Fruit fly (Drosophila melanogaster) whole organism, embryonic: ENCODE data around the gene Gcat.

Experiments used
- Atf-2 ChIP-seq: fragments of 200-800 bp; sonication (Bioruptor generic); optimal IDR thresholded peaks from 2 replicates; lab custom pipeline; 2016; ENCODE audit warnings: missing biosample characterization, missing genetic modification characterization
- B-H2 ChIP-seq: fragments of 200-800 bp; sonication (Bioruptor generic); optimal IDR thresholded peaks from 2 replicates; lab custom pipeline; 2018; ENCODE audit warnings: missing biosample characterization, mild to moderate bottlenecking, missing genetic modification characterization
- CG10366 ChIP-seq: fragments of 200-800 bp; sonication (Bioruptor generic); IDR thresholded peaks from 2 replicates; pipeline ENCODE4 v1.3.6; 2022; ENCODE audit warnings: missing biosample characterization, missing genetic modification characterization
- CG11456 ChIP-seq: fragments of 200-800 bp; sonication (Bioruptor generic); IDR thresholded peaks from 3 replicates; pipeline ENCODE4 v1.3.6; 2022; ENCODE audit warnings: missing biosample characterization, missing genetic modification characterization
- CG12155 ChIP-seq: fragments of 200-800 bp; sonication (Bioruptor generic); optimal IDR thresholded peaks from 3 replicates; lab custom pipeline; 2016; ENCODE audit warnings: missing biosample characterization, missing genetic modification characterization
- CG12942 ChIP-seq: fragments of 200-800 bp; sonication (Bioruptor generic); optimal IDR thresholded peaks from 3 replicates; lab custom pipeline; 2016; ENCODE audit warnings: missing biosample characterization, missing genetic modification characterization
- CG15011 ChIP-seq: fragments of 200-800 bp; sonication (Bioruptor generic); optimal IDR thresholded peaks from 3 replicates; lab custom pipeline; 2018; ENCODE audit warnings: missing biosample characterization, mild to moderate bottlenecking, missing genetic modification characterization
- CG16779 ChIP-seq: fragments of 200-800 bp; sonication (Bioruptor generic); IDR thresholded peaks from 2 replicates; pipeline ENCODE4 v1.3.6; 2022; ENCODE audit warnings: missing biosample characterization, missing genetic modification characterization
- CG17361 ChIP-seq: fragments of 200-800 bp; sonication (Bioruptor generic); IDR thresholded peaks from 3 replicates; pipeline ENCODE4 v1.3.6; 2022; ENCODE audit warnings: missing biosample characterization, missing genetic modification characterization
- CG17568 ChIP-seq: fragments of 200-800 bp; sonication (Bioruptor generic); optimal IDR thresholded peaks from 2 replicates; lab custom pipeline; 2018; ENCODE audit warnings: missing biosample characterization, mild to moderate bottlenecking, missing genetic modification characterization, moderate library complexity
- CG2116 ChIP-seq: fragments of 200-800 bp; sonication (Bioruptor generic); optimal IDR thresholded peaks from 3 replicates; lab custom pipeline; 2018; ENCODE audit warnings: missing biosample characterization, mild to moderate bottlenecking, missing genetic modification characterization
- CG31365 ChIP-seq: fragments of 200-800 bp; sonication (Bioruptor generic); optimal IDR thresholded peaks from 2 replicates; lab custom pipeline; 2018; ENCODE audit warnings: missing biosample characterization, mild to moderate bottlenecking, missing genetic modification characterization
- CG6175 ChIP-seq: fragments of 200-800 bp; sonication (Bioruptor generic); IDR thresholded peaks from 3 replicates; pipeline ENCODE4 v1.3.6; 2022; ENCODE audit warnings: missing biosample characterization, missing genetic modification characterization
- CG6689 ChIP-seq: fragments of 200-800 bp; sonication (Bioruptor generic); IDR thresholded peaks from 2 replicates; pipeline ENCODE4 v1.3.6; 2022; ENCODE audit warnings: missing biosample characterization, missing genetic modification characterization
- CG6791 ChIP-seq: fragments of 200-800 bp; sonication (Bioruptor generic); IDR thresholded peaks from 3 replicates; pipeline ENCODE4 v1.3.6; 2022; ENCODE audit warnings: missing biosample characterization, missing genetic modification characterization; ENCODE audit not compliant: partially characterized antibody
- CG7271 ChIP-seq: fragments of 200-800 bp; sonication (Bioruptor generic); optimal IDR thresholded peaks from 2 replicates; lab custom pipeline; 2018; ENCODE audit warnings: missing biosample characterization, mild to moderate bottlenecking, missing genetic modification characterization, moderate library complexity
- CG8290 ChIP-seq, 3 experiments: fragments of 200-800 bp; sonication (Bioruptor generic); optimal IDR thresholded peaks; 2 replicates each; lab custom pipeline; 2016 to 2019; ENCODE audit warnings: missing biosample characterization in 3 of 3, missing genetic modification characterization in 3 of 3, mild to moderate bottlenecking in 2 of 3, moderate library complexity in 1 of 3
- CG8924 ChIP-seq: fragments of 200-800 bp; optimal IDR thresholded peaks from 3 replicates; lab custom pipeline; 2019; ENCODE audit warnings: missing biosample characterization, mild to moderate bottlenecking, missing genetic modification characterization, moderate library complexity
- Camta ChIP-seq: fragments of 200-800 bp; sonication (Bioruptor generic); optimal IDR thresholded peaks from 2 replicates; lab custom pipeline; 2016; ENCODE audit warnings: missing biosample characterization, missing genetic modification characterization
- D ChIP-seq, 2 experiments: fragments of 200-800 bp in 1 of 2; fragments of >200 bp in 1 of 2; sonication (Bioruptor generic) in 1 of 2; optimal IDR thresholded peaks; 2 replicates in 1 of 2; 3 replicates in 1 of 2; lab custom pipeline; 2017; ENCODE audit warnings: mild to moderate bottlenecking in 1 of 2, missing biosample characterization in 1 of 2, missing genetic modification characterization in 1 of 2, missing genetic modification reagents in 1 of 2
- D19B ChIP-seq: fragments of 200-800 bp; sonication (Bioruptor generic); optimal IDR thresholded peaks from 2 replicates; lab custom pipeline; 2017; ENCODE audit warnings: missing biosample characterization, mild to moderate bottlenecking, missing genetic modification characterization
- Fer3 ChIP-seq: fragments of 200-800 bp; sonication (Bioruptor generic); optimal IDR thresholded peaks from 2 replicates; lab custom pipeline; 2018; ENCODE audit warnings: missing biosample characterization, mild to moderate bottlenecking, missing genetic modification characterization, moderate library complexity
- H2.0 ChIP-seq: fragments of 200-800 bp; sonication (Bioruptor generic); IDR thresholded peaks from 2 replicates; pipeline ENCODE4 v1.3.6; 2022; ENCODE audit warnings: missing biosample characterization, missing genetic modification characterization
- HHEX ChIP-seq: fragments of 200-800 bp; sonication (Bioruptor generic); optimal IDR thresholded peaks from 3 replicates; lab custom pipeline; 2017; ENCODE audit warnings: missing biosample characterization, mild to moderate bottlenecking, missing genetic modification characterization, missing genetic modification reagents
- HmgZ ChIP-seq: fragments of 200-800 bp; sonication (Bioruptor generic); optimal IDR thresholded peaks from 2 replicates; lab custom pipeline; 2018; ENCODE audit warnings: missing biosample characterization, mild to moderate bottlenecking, missing genetic modification characterization
- Kr ChIP-seq: fragments of 200-800 bp; sonication (Bioruptor generic); optimal IDR thresholded peaks from 2 replicates; lab custom pipeline; 2017; ENCODE audit warnings: missing biosample characterization, mild to moderate bottlenecking, missing genetic modification characterization
- NC2α ChIP-seq: fragments of 200-800 bp; sonication (Bioruptor generic); optimal IDR thresholded peaks from 2 replicates; lab custom pipeline; 2016; ENCODE audit warnings: missing biosample characterization, missing genetic modification characterization
- Neu2 ChIP-seq: fragments of 200-800 bp; sonication (Bioruptor generic); optimal IDR thresholded peaks from 3 replicates; lab custom pipeline; 2016; ENCODE audit warnings: missing biosample characterization, missing genetic modification characterization, borderline replicate concordance
- Nf-YC ChIP-seq: fragments of 200-800 bp; optimal IDR thresholded peaks from 3 replicates; lab custom pipeline; 2019; ENCODE audit warnings: missing biosample characterization, mild to moderate bottlenecking, missing genetic modification characterization, moderate library complexity
- Oli ChIP-seq: fragments of 200-800 bp; sonication (Bioruptor generic); optimal IDR thresholded peaks from 2 replicates; lab custom pipeline; 2018; ENCODE audit warnings: missing biosample characterization, mild to moderate bottlenecking, missing genetic modification characterization, moderate library complexity
- Rfx ChIP-seq: fragments of 200-800 bp; sonication (Bioruptor generic); IDR thresholded peaks from 2 replicates; pipeline ENCODE4 v1.3.6; 2022; ENCODE audit warnings: missing biosample characterization, missing genetic modification characterization
- Trl ChIP-seq, 3 experiments: fragments of >200 bp in 2 of 3; fragments of 200-800 bp in 1 of 3; sonication (Bioruptor generic) in 1 of 3; optimal IDR thresholded peaks; 2 replicates in 1 of 3; 3 replicates in 2 of 3; lab custom pipeline; 2016 to 2017; ENCODE audit warnings: missing biosample characterization in 1 of 3, missing genetic modification characterization in 1 of 3
- Xbp1 ChIP-seq: fragments of 200-800 bp; sonication (Bioruptor generic); optimal IDR thresholded peaks from 3 replicates; lab custom pipeline; 2016; ENCODE audit warnings: missing biosample characterization, mild to moderate bottlenecking, missing genetic modification characterization
- crol ChIP-seq: fragments of 200-800 bp; sonication (Bioruptor generic); IDR thresholded peaks from 2 replicates; pipeline ENCODE4 v1.3.6; 2022; ENCODE audit warnings: missing biosample characterization, missing genetic modification characterization
- emc ChIP-seq: fragments of 200-800 bp; sonication (Bioruptor generic); optimal IDR thresholded peaks from 2 replicates; lab custom pipeline; 2016; ENCODE audit warnings: missing biosample characterization, missing genetic modification characterization
- gce ChIP-seq: fragments of 200-800 bp; sonication (Bioruptor generic); IDR thresholded peaks from 3 replicates; pipeline ENCODE4 v1.3.6; 2022; ENCODE audit warnings: missing biosample characterization, missing genetic modification characterization
- gfzf ChIP-seq: fragments of 200-800 bp; sonication (Bioruptor generic); optimal IDR thresholded peaks from 2 replicates; lab custom pipeline; 2016; ENCODE audit warnings: missing biosample characterization, mild to moderate bottlenecking, missing genetic modification characterization, moderate library complexity
- grau ChIP-seq: fragments of 200-800 bp; optimal IDR thresholded peaks from 3 replicates; lab custom pipeline; 2019; ENCODE audit warnings: missing biosample characterization, mild to moderate bottlenecking, missing genetic modification characterization, moderate library complexity
- jigr1 ChIP-seq: fragments of 200-800 bp; sonication (Bioruptor generic); IDR thresholded peaks from 3 replicates; pipeline ENCODE4 v1.3.6; 2022; ENCODE audit warnings: missing biosample characterization, missing genetic modification characterization
- jumu ChIP-seq: fragments of 200-800 bp; sonication (Bioruptor generic); optimal IDR thresholded peaks from 3 replicates; lab custom pipeline; 2016; ENCODE audit warnings: missing biosample characterization, missing genetic modification characterization
- luna ChIP-seq: fragments of 200-800 bp; sonication (Bioruptor generic); optimal IDR thresholded peaks from 2 replicates; lab custom pipeline; 2016; ENCODE audit warnings: missing biosample characterization, missing genetic modification characterization
- pfk ChIP-seq: fragments of 200-800 bp; sonication (Bioruptor generic); optimal IDR thresholded peaks from 2 replicates; lab custom pipeline; 2018; ENCODE audit warnings: missing biosample characterization, mild to moderate bottlenecking, missing genetic modification characterization, moderate library complexity
- phol ChIP-seq: fragments of 200-800 bp; sonication (Bioruptor generic); optimal IDR thresholded peaks from 3 replicates; lab custom pipeline; 2018; ENCODE audit warnings: missing biosample characterization, mild to moderate bottlenecking, missing genetic modification characterization, moderate library complexity
- sens-2 ChIP-seq: fragments of 200-800 bp; sonication (Bioruptor generic); IDR thresholded peaks from 2 replicates; pipeline ENCODE4 v1.3.6; 2022; ENCODE audit warnings: missing biosample characterization, missing genetic modification characterization
- sima ChIP-seq: fragments of 200-800 bp; sonication (Bioruptor generic); optimal IDR thresholded peaks from 2 replicates; lab custom pipeline; 2016; ENCODE audit warnings: missing biosample characterization, missing genetic modification characterization
- sr ChIP-seq: fragments of 200-800 bp; sonication (Bioruptor generic); IDR thresholded peaks from 3 replicates; pipeline ENCODE4 v1.3.6; 2022; ENCODE audit warnings: missing biosample characterization, missing genetic modification characterization
- ssp ChIP-seq: fragments of 200-800 bp; sonication (Bioruptor generic); IDR thresholded peaks from 2 replicates; pipeline ENCODE4 v1.3.6; 2022; ENCODE audit warnings: missing biosample characterization, missing genetic modification characterization
- stwl ChIP-seq: fragments of 200-800 bp; sonication (Bioruptor generic); optimal IDR thresholded peaks from 3 replicates; lab custom pipeline; 2018; ENCODE audit warnings: missing biosample characterization, mild to moderate bottlenecking, missing genetic modification characterization, moderate library complexity
- tna ChIP-seq: fragments of 200-800 bp; sonication (Bioruptor generic); IDR thresholded peaks from 2 replicates; pipeline ENCODE4 v1.3.6; 2022; ENCODE audit warnings: missing biosample characterization, missing genetic modification characterization; ENCODE audit not compliant: partially characterized antibody
- twi ChIP-seq: fragments of 200-800 bp; optimal IDR thresholded peaks from 2 replicates; lab custom pipeline; 2019; ENCODE audit warnings: missing biosample characterization, mild to moderate bottlenecking, missing genetic modification characterization, moderate library complexity
- zen ChIP-seq: fragments of 200-800 bp; sonication (Bioruptor generic); optimal IDR thresholded peaks from 3 replicates; lab custom pipeline; 2018; ENCODE audit warnings: missing biosample characterization, mild to moderate bottlenecking, missing genetic modification characterization, moderate library complexity

Gene Gcat

DNA sequence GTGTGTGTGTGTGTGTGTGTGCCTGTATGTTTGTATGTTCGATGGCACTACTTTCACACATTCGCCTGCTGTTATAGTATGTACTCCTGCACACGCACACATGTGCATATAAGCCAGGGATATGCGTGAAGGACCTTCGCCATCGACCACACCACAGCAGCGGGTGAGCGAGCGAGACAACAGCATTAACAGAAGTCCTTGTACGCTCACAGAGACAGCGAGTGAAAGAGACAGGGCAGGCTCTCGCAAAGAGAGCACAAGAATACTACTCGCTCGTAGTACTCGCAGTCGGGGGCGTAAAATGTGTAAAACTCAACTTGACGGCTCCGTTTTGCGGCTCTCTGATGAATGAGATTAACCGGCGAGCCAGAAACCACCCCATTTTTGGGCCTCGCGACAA, 35.7 kb downstream of the Gcat start (continued):
- no peak for TF ChIP-seq CG11456
- TF ChIP-seq gce (GFP tag; lab: Robert Waterston, UW) = no peak
- no peak for TF ChIP-seq CG6791 (GFP tag; lab: Robert Waterston, UW)
- TF ChIP-seq crol (GFP tag; lab: Robert Waterston, UW) = peak; percentile 44; the same call in 1 of the 2 replicates
- TF ChIP-seq pfk (GFP tag; lab: Kevin White, UChicago) = no peak
- TF ChIP-seq D19B (GFP tag; lab: Kevin White, UChicago) = no peak
- no peak for TF ChIP-seq Atf-2 (GFP tag; lab: Kevin White, UChicago)
- TF ChIP-seq Xbp1 (GFP tag; lab: Kevin White, UChicago) = no peak
- no peak for TF ChIP-seq CG6689 (GFP tag; lab: Robert Waterston, UW)
- TF ChIP-seq CG10366 (GFP tag; lab: Robert Waterston, UW) = no peak
- TF ChIP-seq jigr1 (GFP tag; lab: Robert Waterston, UW) = no peak
- TF ChIP-seq CG7271 (tag; lab: Kevin White, UChicago) = no peak
- no peak for TF ChIP-seq sima
- TF ChIP-seq HHEX (GFP tag; lab: Kevin White, UChicago) = no peak
- TF ChIP-seq Fer3 (tag; lab: Kevin White, UChicago) = no peak
- TF ChIP-seq CG31365 = no peak
- peak; percentile 46 to 69 for TF ChIP-seq Trl (optimal IDR thresholded peaks at IDR 0.05; lab: Kevin White, UChicago)
- TF ChIP-seq Trl (GFP tag; optimal IDR thresholded peaks at IDR 0.05; lab: Kevin White, UChicago) = no peak
- no peak for TF ChIP-seq ssp (GFP tag; lab: Robert Waterston, UW)
- no peak for TF ChIP-seq CG16779
- TF ChIP-seq gfzf (GFP tag; lab: Kevin White, UChicago) = no peak
- no peak for TF ChIP-seq CG12942 (GFP tag; lab: Kevin White, UChicago)
- TF ChIP-seq CG2116 (GFP tag; lab: Kevin White, UChicago) = no peak
- peak; percentile 8 for TF ChIP-seq zen
- no peak for TF ChIP-seq tna
- no peak for TF ChIP-seq emc (GFP tag; lab: Kevin White, UChicago)
- TF ChIP-seq Nf-YC (tag; lab: Kevin White, UChicago) = peak; percentile 5
- TF ChIP-seq CG17361 = no peak
- no peak for TF ChIP-seq grau
- TF ChIP-seq Rfx (GFP tag; lab: Robert Waterston, UW) = no peak
- TF ChIP-seq CG17568 = no peak
- no peak for TF ChIP-seq CG8290 (GFP tag; optimal IDR thresholded peaks at IDR 0.05; lab: Kevin White, UChicago)
- TF ChIP-seq CG8290 (tag; optimal IDR thresholded peaks at IDR 0.05; lab: Kevin White, UChicago) = no peak
- peak; percentile 77 for TF ChIP-seq CG12155 (GFP tag; lab: Kevin White, UChicago)
- TF ChIP-seq Neu2 = no peak
- TF ChIP-seq sens-2 (GFP tag; lab: Robert Waterston, UW) = no peak
- TF ChIP-seq HmgZ (tag; lab: Kevin White, UChicago) = no peak
- TF ChIP-seq phol (tag; lab: Kevin White, UChicago) = no peak
- TF ChIP-seq Camta (GFP tag; lab: Kevin White, UChicago) = no peak
- no peak for TF ChIP-seq stwl (tag; lab: Kevin White, UChicago)
- no peak for TF ChIP-seq B-H2
- TF ChIP-seq jumu (GFP tag; lab: Kevin White, UChicago) = no peak
- no peak for TF ChIP-seq H2.0 (GFP tag; lab: Robert Waterston, UW)
- TF ChIP-seq CG8924 (tag; lab: Kevin White, UChicago) = no peak
- peak; percentile 68 for TF ChIP-seq twi (tag; lab: Kevin White, UChicago)
- TF ChIP-seq CG6175 (GFP tag; lab: Robert Waterston, UW) = no peak
- no peak for TF ChIP-seq CG15011
- no peak for TF ChIP-seq Oli (tag; lab: Kevin White, UChicago)
- no peak for TF ChIP-seq luna (GFP tag; lab: Kevin White, UChicago)
- no peak for TF ChIP-seq NC2α (GFP tag; lab: Kevin White, UChicago)
- TF ChIP-seq sr (GFP tag; lab: Robert Waterston, UW) = no peak
- peak; percentile 32 for TF ChIP-seq Kr
- TF ChIP-seq D (optimal IDR thresholded peaks at IDR 0.05; lab: Kevin White, UChicago) = peak; percentile 67
- no peak for TF ChIP-seq D (GFP tag; optimal IDR thresholded peaks at IDR 0.05; lab: Kevin White, UChicago)
